Fruit fly (Drosophila melanogaster): Measurements from ENCODE around the gene TkR99D.

The TkR99D gene

dm6 chr3R:29995035-29995434, 25.8 kb upstream of the TkR99D start, which contains the start of the genes CG7903 and Sas-6 (continued):
- TF ChIP-seq CG15696 (tag; optimal IDR thresholded peaks at IDR 0.05) (no peak), corto (GFP tag; optimal IDR thresholded peaks at IDR 0.05) (no peak), stwl (tag; optimal IDR thresholded peaks at IDR 0.05) (peak; percentile 56), nom (GFP tag; optimal IDR thresholded peaks at IDR 0.05) (no peak), ERR (GFP tag; optimal IDR thresholded peaks at IDR 0.05) (no peak), zfh1 (GFP tag; IDR thresholded peaks at IDR 0.05) (no peak), Neu2 (GFP tag; optimal IDR thresholded peaks at IDR 0.05; ENCODE audit: borderline replicate concordance) (no peak), CG18764 (GFP tag; optimal IDR thresholded peaks at IDR 0.05) (no peak), Sox100B (GFP tag; optimal IDR thresholded peaks at IDR 0.05) (no peak), Hmr (GFP tag; optimal IDR thresholded peaks at IDR 0.05) (no peak), pita (GFP tag; optimal IDR thresholded peaks at IDR 0.05) (no peak), tna (GFP tag; IDR thresholded peaks at IDR 0.05; ENCODE audit: partially characterized antibody) (peak; percentile 43; the same call in 1 of the 2 replicates), CG7556 (GFP tag; optimal IDR thresholded peaks at IDR 0.05) (no peak), hbn (GFP tag; IDR thresholded peaks at IDR 0.05; ENCODE audit: partially characterized antibody) (peak; percentile 72), CG42726 (GFP tag; IDR thresholded peaks at IDR 0.05; ENCODE audit: partially characterized antibody) (peak; percentile 77), HLH54F (GFP tag; optimal IDR thresholded peaks at IDR 0.05) (no peak), Doc2 (GFP tag; IDR thresholded peaks at IDR 0.05) (no peak), CG1024 (GFP tag; IDR thresholded peaks at IDR 0.05) (no peak), toy (GFP tag; IDR thresholded peaks at IDR 0.05) (no peak), slou (GFP tag; optimal IDR thresholded peaks at IDR 0.05) (no peak), CG1603 (tag; optimal IDR thresholded peaks at IDR 0.05) (peak; percentile 31), Eip74EF (GFP tag; optimal IDR thresholded peaks at IDR 0.05) (no peak), CG33557 (GFP tag; optimal IDR thresholded peaks at IDR 0.05) (no peak), Side (GFP tag; optimal IDR thresholded peaks at IDR 0.05) (no peak), Myb (GFP tag; optimal IDR thresholded peaks at IDR 0.05) (peak; percentile 62), fd96Cb (tag; optimal IDR thresholded peaks at IDR 0.05) (no peak), CG6765 (GFP tag; optimal IDR thresholded peaks at IDR 0.05) (no peak), CG32532 (GFP tag; IDR thresholded peaks at IDR 0.05) (no peak), CG14710 (tag; optimal IDR thresholded peaks at IDR 0.05) (peak; percentile 33), CG11398 (GFP tag; optimal IDR thresholded peaks at IDR 0.05) (no peak), abd-A (tag; optimal IDR thresholded peaks at IDR 0.05) (no peak), CG34422 (GFP tag; IDR thresholded peaks at IDR 0.05) (0 out of 3 replicates have a peak, but pooled peaks have one; percentile 40), B-H2 (GFP tag; optimal IDR thresholded peaks at IDR 0.05) (no peak), CG9932 (GFP tag; IDR thresholded peaks at IDR 0.05) (no peak), Ptx1 (GFP tag; IDR thresholded peaks at IDR 0.05) (no peak), CG6654 (GFP tag; optimal IDR thresholded peaks at IDR 0.05) (no peak), CG2199 (GFP tag; IDR thresholded peaks at IDR 0.05) (no peak), trh (GFP tag; optimal IDR thresholded peaks at IDR 0.05) (no peak), NC2α (GFP tag; optimal IDR thresholded peaks at IDR 0.05) (no peak), CG6854 (GFP tag; optimal IDR thresholded peaks at IDR 0.05) (no peak), wek (GFP tag; optimal IDR thresholded peaks at IDR 0.05) (no peak), Bgb (GFP tag; IDR thresholded peaks at IDR 0.05; ENCODE audit: partially characterized antibody) (peak; percentile 85), CG1792 (GFP tag; optimal IDR thresholded peaks at IDR 0.05) (no peak), Mad (GFP tag; optimal IDR thresholded peaks at IDR 0.05) (no peak), Ets65A (GFP tag) (no peak), jigr1 (GFP tag; IDR thresholded peaks at IDR 0.05) (no peak), gce (GFP tag; IDR thresholded peaks at IDR 0.05) (no peak), CG10147 (GFP tag; optimal IDR thresholded peaks at IDR 0.05) (no peak), ssp (GFP tag; IDR thresholded peaks at IDR 0.05) (no peak), BtbVII (GFP tag; optimal IDR thresholded peaks at IDR 0.05) (no peak), CTCF (GFP tag; optimal IDR thresholded peaks at IDR 0.05) (no peak), Dad (GFP tag; optimal IDR thresholded peaks at IDR 0.05) (no peak)
